Worm (Caenorhabditis elegans) whole organism, mixed stage, embryonic: ENCODE data around the gene F13H10.3.
A peak's percentile ranks its signal among the peaks of the same experiment; 100 is the strongest.

Experiments used
- M03D4.4 ChIP-seq: sonication (generic microtip); optimal IDR thresholded peaks from 2 replicates; lab custom pipeline; 2017; ENCODE audit warnings: mild to moderate bottlenecking, missing genetic modification characterization, missing compliant biosample characterization
- bed-3 ChIP-seq: fragments of 200-800 bp; sonication (Bioruptor generic); optimal IDR thresholded peaks from 3 replicates; lab custom pipeline; 2018; ENCODE audit warnings: mild to moderate bottlenecking, missing genetic modification characterization, moderate library complexity, missing compliant biosample characterization
- blmp-1 ChIP-seq: fragments of 150-350 bp; optimal IDR thresholded peaks from 2 replicates; lab custom pipeline; 2014; ENCODE audit warnings: missing biosample characterization, missing genetic modification characterization
- ceh-39 ChIP-seq: fragments of 150-350 bp; optimal IDR thresholded peaks from 2 replicates; lab custom pipeline; 2014; ENCODE audit warnings: missing biosample characterization, missing genetic modification characterization
- ceh-43 ChIP-seq: fragments of 200-800 bp; sonication (Bioruptor generic); optimal IDR thresholded peaks from 2 replicates; lab custom pipeline; 2018; ENCODE audit warnings: mild to moderate bottlenecking, missing genetic modification characterization, moderate library complexity, missing compliant biosample characterization
- ceh-83 ChIP-seq: fragments of 200-800 bp; sonication (Bioruptor generic); optimal IDR thresholded peaks from 2 replicates; lab custom pipeline; 2018; ENCODE audit warnings: mild to moderate bottlenecking, missing genetic modification characterization, missing compliant biosample characterization
- ces-1 ChIP-seq: fragments of 150-350 bp; optimal IDR thresholded peaks from 2 replicates; lab custom pipeline; 2014; ENCODE audit warnings: missing biosample characterization, missing genetic modification reagents, missing genetic modification characterization
- cnd-1 ChIP-seq: fragments of 200-800 bp; sonication (Bioruptor generic); optimal IDR thresholded peaks from 2 replicates; lab custom pipeline; 2018; ENCODE audit warnings: mild to moderate bottlenecking, missing genetic modification characterization, missing compliant biosample characterization
- drap-1 ChIP-seq: fragments of 200-800 bp; sonication (Bioruptor generic); optimal IDR thresholded peaks from 3 replicates; lab custom pipeline; 2018; ENCODE audit warnings: mild to moderate bottlenecking, missing genetic modification characterization, missing compliant biosample characterization
- elt-1 ChIP-seq: sonication (generic microtip); optimal IDR thresholded peaks from 2 replicates; lab custom pipeline; 2017; ENCODE audit warnings: missing genetic modification characterization, mild to moderate bottlenecking, missing compliant biosample characterization, antibody characterized with exemption, moderate library complexity, borderline replicate concordance; ENCODE audit not compliant: insufficient read depth
- elt-3 ChIP-seq: fragments of 150-350 bp; optimal IDR thresholded peaks from 2 replicates; lab custom pipeline; 2014; ENCODE audit warnings: missing biosample characterization, missing genetic modification characterization
- flh-1 ChIP-seq: fragments of 200-800 bp; sonication (Bioruptor generic); optimal IDR thresholded peaks from 2 replicates; lab custom pipeline; 2018; ENCODE audit warnings: mild to moderate bottlenecking, missing genetic modification characterization, moderate library complexity, missing compliant biosample characterization
- ham-2 ChIP-seq: fragments of 200-800 bp; sonication (Bioruptor generic); optimal IDR thresholded peaks from 2 replicates; lab custom pipeline; 2018; ENCODE audit warnings: mild to moderate bottlenecking, missing genetic modification characterization, missing compliant biosample characterization
- hlh-1 ChIP-seq: fragments of 150-350 bp; optimal IDR thresholded peaks from 2 replicates; lab custom pipeline; 2014; ENCODE audit warnings: missing biosample characterization, missing genetic modification reagents, missing genetic modification characterization
- lin-13 ChIP-seq: fragments of 150-350 bp; optimal IDR thresholded peaks from 2 replicates; lab custom pipeline; 2014; ENCODE audit warnings: missing biosample characterization, missing genetic modification characterization
- lsy-2 ChIP-seq: fragments of 150-350 bp; optimal IDR thresholded peaks from 2 replicates; lab custom pipeline; 2014; ENCODE audit warnings: missing biosample characterization, missing genetic modification characterization
- mab-5 ChIP-seq: fragments of 150-350 bp; optimal IDR thresholded peaks from 2 replicates; lab custom pipeline; 2014; ENCODE audit warnings: missing biosample characterization, missing genetic modification characterization
- mep-1 ChIP-seq: fragments of 150-350 bp; optimal IDR thresholded peaks from 2 replicates; lab custom pipeline; 2017; ENCODE audit warnings: missing biosample characterization, missing genetic modification reagents, missing genetic modification characterization, inconsistent platforms
- nhr-12 ChIP-seq: fragments of 150-350 bp; optimal IDR thresholded peaks from 2 replicates; lab custom pipeline; 2014; ENCODE audit warnings: missing biosample characterization, missing genetic modification characterization
- nhr-237 ChIP-seq: fragments of 150-350 bp; optimal IDR thresholded peaks from 2 replicates; lab custom pipeline; 2014; ENCODE audit warnings: missing biosample characterization, missing genetic modification characterization
- nhr-28 ChIP-seq: fragments of 150-350 bp; optimal IDR thresholded peaks from 2 replicates; lab custom pipeline; 2014; ENCODE audit warnings: missing biosample characterization, missing genetic modification characterization
- nhr-76 ChIP-seq: sonication (generic microtip); optimal IDR thresholded peaks from 2 replicates; lab custom pipeline; 2017; ENCODE audit warnings: missing biosample characterization, missing genetic modification characterization
- sem-2 ChIP-seq: fragments of 200-800 bp; sonication (Bioruptor generic); optimal IDR thresholded peaks from 2 replicates; lab custom pipeline; 2018; ENCODE audit warnings: mild to moderate bottlenecking, missing genetic modification characterization, missing compliant biosample characterization
- snpc-4 ChIP-seq: fragments of 150-350 bp; optimal IDR thresholded peaks from 2 replicates; lab custom pipeline; 2014; ENCODE audit warnings: missing biosample characterization, missing genetic modification characterization
- sptf-1 ChIP-seq: sonication (generic microtip); optimal IDR thresholded peaks from 2 replicates; lab custom pipeline; 2017; ENCODE audit warnings: mild to moderate bottlenecking, missing genetic modification characterization, moderate library complexity, missing compliant biosample characterization
- tbx-8 ChIP-seq: fragments of 200-800 bp; sonication (Bioruptor generic); optimal IDR thresholded peaks from 2 replicates; lab custom pipeline; 2018; ENCODE audit warnings: mild to moderate bottlenecking, missing genetic modification characterization, moderate library complexity, missing compliant biosample characterization
- unc-120 ChIP-seq: sonication (generic microtip); optimal IDR thresholded peaks from 2 replicates; lab custom pipeline; 2017; ENCODE audit warnings: missing genetic modification characterization, missing compliant biosample characterization; ENCODE audit not compliant: poor library complexity, severe bottlenecking
- unc-39 ChIP-seq: fragments of 150-350 bp; optimal IDR thresholded peaks from 2 replicates; lab custom pipeline; 2014; ENCODE audit warnings: missing biosample characterization, missing genetic modification characterization
- unc-62 ChIP-seq: fragments of 150-350 bp; optimal IDR thresholded peaks from 2 replicates; lab custom pipeline; 2014; ENCODE audit warnings: missing biosample characterization, missing genetic modification reagents, missing genetic modification characterization
- zip-8 ChIP-seq: fragments of 150-350 bp; optimal IDR thresholded peaks from 2 replicates; lab custom pipeline; 2014; ENCODE audit warnings: missing biosample characterization, missing genetic modification characterization

F13H10.3 gene

DNA sequence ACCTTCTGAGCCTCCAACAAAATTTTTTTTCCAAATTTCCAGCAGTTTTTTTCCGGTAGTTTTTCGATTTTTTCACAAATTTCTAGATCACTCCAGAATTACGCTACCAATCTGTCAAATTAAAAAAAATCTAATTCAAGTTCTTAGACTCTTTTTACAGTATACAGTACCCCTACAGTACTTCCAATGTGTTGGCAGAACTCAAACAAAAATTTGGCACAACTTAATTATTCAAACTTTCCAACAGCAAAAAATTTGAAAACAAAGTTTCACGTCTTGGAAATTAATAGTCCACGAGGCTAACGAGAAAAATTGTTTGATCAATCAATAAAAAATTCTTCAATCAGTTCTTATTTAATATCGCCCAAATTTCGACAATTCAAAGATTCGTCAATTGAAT lies 34.1 kb upstream of the F13H10.3 start, which contains the start of gene F36H1.3:
F36H1.3 (plus strand) TSS at position 323 of the 400 bp plus-strand sequence.
- no peak for TF ChIP-seq unc-62 (GFP tag; lab: Kevin White, UChicago)
- TF ChIP-seq sptf-1 (tag; lab: Kevin White, UChicago), result no peak
- no peak for TF ChIP-seq lsy-2 (tag; lab: Kevin White, UChicago)
- no peak for TF ChIP-seq elt-1
- TF ChIP-seq nhr-28 (tag; lab: Kevin White, UChicago), result no peak
- no peak for TF ChIP-seq sem-2 (GFP tag; lab: Kevin White, UChicago)
- no peak for TF ChIP-seq snpc-4
- TF ChIP-seq bed-3, result no peak
- TF ChIP-seq hlh-1 (tag; lab: Kevin White, UChicago), result no peak
- no peak for TF ChIP-seq ceh-43 (GFP tag; lab: Kevin White, UChicago)
- no peak for TF ChIP-seq drap-1 (GFP tag; lab: Kevin White, UChicago)
- no peak for TF ChIP-seq flh-1 (GFP tag; lab: Kevin White, UChicago)
- TF ChIP-seq, all 35 proteins: peak for 0

DNA sequence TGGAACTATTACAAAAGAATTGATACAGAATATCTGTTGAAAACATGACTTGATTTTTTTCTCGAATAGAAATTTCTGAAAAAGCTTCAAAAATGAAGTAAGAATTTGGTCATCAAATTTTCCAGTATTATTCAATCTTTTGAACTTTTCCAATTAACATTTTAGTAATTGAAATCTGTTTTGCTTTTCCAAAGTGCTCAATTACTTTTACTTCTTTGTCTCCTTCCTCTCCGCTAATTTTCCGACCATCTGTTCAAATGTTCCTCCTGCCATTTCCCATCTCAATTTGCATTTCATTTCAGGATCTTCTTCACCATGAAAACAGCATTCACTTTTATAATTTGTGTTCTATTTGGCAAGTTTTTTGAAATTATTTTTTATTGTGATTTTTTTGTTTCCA lies 33.1 kb upstream of the F13H10.3 start, which contains the start of gene F36H1.11:
F36H1.11 (plus strand) TSS at position 301 of the 400 bp plus-strand sequence.
- TF ChIP-seq blmp-1 (no peak), elt-1 (no peak), cnd-1 (tag; lab: Kevin White, UChicago) (peak; percentile 18), ces-1 (GFP tag; lab: Kevin White, UChicago) (peak; percentile 79)

DNA sequence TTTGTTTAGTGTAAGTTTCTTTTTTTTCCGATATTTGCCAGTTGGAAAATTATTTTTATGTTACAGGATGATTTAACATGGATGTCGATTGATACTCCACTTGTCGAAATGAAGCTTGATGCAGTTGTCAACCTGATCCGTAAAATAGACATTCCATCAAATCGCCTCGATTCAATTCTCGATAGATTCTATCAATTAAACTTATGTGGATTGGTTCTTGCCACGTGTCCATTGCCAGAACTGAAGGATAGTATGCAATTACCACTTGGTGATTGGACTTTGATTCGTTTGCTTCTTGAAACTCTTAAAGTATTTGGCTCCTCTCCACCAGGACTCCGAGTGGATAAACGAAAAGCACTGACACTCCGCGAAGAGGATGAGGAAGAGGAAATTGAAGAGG lies 28.6 kb upstream of the F13H10.3 start:
- TF ChIP-seq sem-2 (GFP tag; lab: Kevin White, UChicago) (no peak), drap-1 (GFP tag; lab: Kevin White, UChicago) (no peak), mep-1 (no peak), blmp-1 (no peak), nhr-237 (no peak), snpc-4 (no peak), tbx-8 (GFP tag; lab: Kevin White, UChicago) (no peak), unc-62 (GFP tag; lab: Kevin White, UChicago) (no peak), nhr-12 (tag; lab: Kevin White, UChicago) (no peak)

DNA sequence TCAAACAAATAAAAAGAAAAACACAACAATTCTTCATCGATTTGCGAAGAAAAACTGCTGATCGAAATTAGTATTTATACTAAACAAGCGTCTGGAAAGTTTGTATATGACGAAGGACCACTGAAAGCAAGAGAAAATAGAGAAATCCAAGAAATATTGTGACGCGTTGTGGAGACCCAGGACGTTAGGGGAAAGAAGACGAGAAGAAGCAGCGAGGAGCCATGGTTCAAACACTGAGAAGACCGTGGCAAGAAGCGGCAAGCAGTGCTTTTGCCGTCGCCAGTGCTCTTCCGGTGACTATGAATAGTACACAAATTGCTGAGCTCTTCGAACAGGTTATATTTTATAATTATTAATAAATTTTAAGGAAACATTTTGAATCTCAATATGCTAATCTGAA lies 22.9 kb upstream of the F13H10.3 start:
- TF ChIP-seq mab-5 (no peak), zip-8 (tag; lab: Kevin White, UChicago) (no peak), mep-1 (no peak), sptf-1 (tag; lab: Kevin White, UChicago) (no peak), ham-2 (peak; percentile 20), flh-1 (GFP tag; lab: Kevin White, UChicago) (no peak), M03D4.4 (no peak), hlh-1 (tag; lab: Kevin White, UChicago) (peak; percentile 7), ces-1 (GFP tag; lab: Kevin White, UChicago) (peak; percentile 13)

DNA sequence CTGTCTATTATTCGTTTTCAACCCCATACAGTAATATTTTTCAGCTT lies 22.7 kb upstream of the F13H10.3 start, which contains the start of gene kdin-1:
kdin-1 (plus strand) TSS at position 38 of the 47 bp plus-strand sequence.
- TF ChIP-seq ceh-43 (GFP tag; lab: Kevin White, UChicago) (no peak), zip-8 (tag; lab: Kevin White, UChicago) (no peak), snpc-4 (no peak), nhr-76 (no peak), tbx-8 (GFP tag; lab: Kevin White, UChicago) (no peak), cnd-1 (tag; lab: Kevin White, UChicago) (no peak), ces-1 (GFP tag; lab: Kevin White, UChicago) (no peak), elt-1 (no peak)
- TF ChIP-seq, all 35 proteins: peak for 0

DNA sequence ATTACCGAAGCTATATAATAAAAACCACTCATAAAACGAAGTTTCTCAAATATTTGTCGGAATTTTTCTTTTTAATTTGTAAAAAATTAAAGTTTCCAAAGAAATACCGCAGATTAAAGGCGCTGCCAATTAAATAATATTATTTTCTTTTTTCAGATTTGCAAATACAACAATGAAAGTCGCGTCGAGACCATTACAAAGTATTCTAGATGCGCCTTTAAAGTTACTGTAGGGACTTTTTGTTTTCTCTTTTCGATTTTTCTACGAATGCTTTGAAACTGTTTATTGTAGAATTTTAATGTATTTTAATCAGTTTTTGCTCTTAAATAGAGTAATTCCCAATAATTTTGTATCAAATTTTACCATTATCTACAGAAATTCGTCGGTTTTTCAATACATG lies 22.5 kb upstream of the F13H10.3 start:
- no peak for TF ChIP-seq ceh-83
- TF ChIP-seq unc-120 (tag; lab: Kevin White, UChicago), result no peak
- no peak for TF ChIP-seq sptf-1 (tag; lab: Kevin White, UChicago)
- no peak for TF ChIP-seq lin-13
- no peak for TF ChIP-seq ceh-39 (tag; lab: Kevin White, UChicago)
- no peak for TF ChIP-seq elt-3
- TF ChIP-seq elt-1, result no peak

DNA sequence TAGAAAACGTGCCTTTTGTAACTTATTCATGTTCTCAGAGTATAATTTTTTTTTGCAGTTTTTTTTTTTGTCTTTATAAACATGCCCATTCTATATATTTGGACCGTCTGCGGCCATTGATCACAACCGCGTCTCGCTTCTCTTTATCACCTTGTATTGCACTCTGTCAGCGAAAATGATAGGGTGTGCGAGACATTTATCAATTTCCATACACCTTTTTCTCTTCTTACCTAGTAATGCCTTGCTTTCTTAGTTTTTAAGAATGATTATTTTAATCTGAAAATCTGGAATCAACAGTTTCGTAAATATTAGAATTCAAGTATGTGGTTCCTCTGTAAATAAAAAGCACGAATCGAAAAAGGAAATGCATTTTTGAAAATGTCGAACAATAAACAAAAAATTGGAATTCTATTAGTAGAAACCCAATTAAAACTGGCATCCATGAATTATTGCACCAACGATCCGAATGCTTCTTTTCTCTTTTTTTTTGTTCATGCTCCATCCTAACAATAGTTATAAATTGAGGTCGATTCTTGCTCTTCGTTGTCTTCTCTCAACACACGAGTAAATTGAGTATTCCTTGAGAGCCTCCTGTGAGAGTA lies 21.5 kb upstream of the F13H10.3 start:
- TF ChIP-seq ces-1 (GFP tag; lab: Kevin White, UChicago) (peak; percentile 40), unc-39 (tag; lab: Kevin White, UChicago) (no peak)
- TF ChIP-seq, all 35 proteins: peak for 1
